Fruit fly (Drosophila melanogaster) whole organism, embryonic: ENCODE results near the gene cactin.

Source experiments
- Atf-2 ChIP-seq: fragments of 200-800 bp; sonication (Bioruptor generic); optimal IDR thresholded peaks from 2 replicates; lab custom pipeline; 2016; ENCODE audit warnings: missing biosample characterization, missing genetic modification characterization
- CG1024 ChIP-seq: fragments of 200-800 bp; sonication (Bioruptor generic); IDR thresholded peaks from 2 replicates; pipeline ENCODE4 v1.3.6; 2022; ENCODE audit warnings: missing biosample characterization, missing genetic modification characterization
- CG10565 ChIP-seq: fragments of 200-800 bp; sonication (Bioruptor generic); optimal IDR thresholded peaks from 3 replicates; lab custom pipeline; 2016; ENCODE audit warnings: missing biosample characterization, mild to moderate bottlenecking, missing genetic modification characterization
- CG11398 ChIP-seq: fragments of 200-800 bp; sonication (Bioruptor generic); optimal IDR thresholded peaks from 2 replicates; lab custom pipeline; 2016; ENCODE audit warnings: missing biosample characterization, missing genetic modification characterization
- CG15514 ChIP-seq: fragments of 200-800 bp; sonication (Bioruptor generic); optimal IDR thresholded peaks from 3 replicates; lab custom pipeline; 2017; ENCODE audit warnings: missing biosample characterization, missing genetic modification characterization, mild to moderate bottlenecking, moderate library complexity, missing genetic modification reagents
- CG17328 ChIP-seq: fragments of 200-800 bp; sonication (Bioruptor generic); IDR thresholded peaks from 2 replicates; pipeline ENCODE4 v1.3.6; 2022; ENCODE audit warnings: missing biosample characterization, missing genetic modification characterization
- CG17568 ChIP-seq: fragments of 200-800 bp; sonication (Bioruptor generic); optimal IDR thresholded peaks from 2 replicates; lab custom pipeline; 2018; ENCODE audit warnings: missing biosample characterization, mild to moderate bottlenecking, missing genetic modification characterization, moderate library complexity
- CG17829 ChIP-seq: fragments of 200-800 bp; optimal IDR thresholded peaks from 2 replicates; lab custom pipeline; 2019; ENCODE audit warnings: missing biosample characterization, mild to moderate bottlenecking, missing genetic modification characterization, moderate library complexity
- CG2120 ChIP-seq: fragments of 200-800 bp; sonication (Bioruptor generic); optimal IDR thresholded peaks from 3 replicates; lab custom pipeline; 2016; ENCODE audit warnings: missing biosample characterization, missing genetic modification characterization
- CG2202 ChIP-seq: fragments of 200-800 bp; sonication (Bioruptor generic); optimal IDR thresholded peaks from 2 replicates; lab custom pipeline; 2018; ENCODE audit warnings: missing biosample characterization, mild to moderate bottlenecking, missing genetic modification characterization
- CG30020 ChIP-seq: fragments of 200-800 bp; optimal IDR thresholded peaks from 2 replicates; lab custom pipeline; 2019; ENCODE audit warnings: missing biosample characterization, mild to moderate bottlenecking, missing genetic modification characterization, moderate library complexity
- CG3847 ChIP-seq: fragments of 200-800 bp; sonication (Bioruptor generic); IDR thresholded peaks from 2 replicates; pipeline ENCODE4 v1.3.6; 2022; ENCODE audit warnings: missing biosample characterization, missing genetic modification characterization
- CG42726 ChIP-seq: fragments of 200-800 bp; sonication (Bioruptor generic); IDR thresholded peaks from 2 replicates; pipeline ENCODE4 v1.3.6; 2022; ENCODE audit warnings: missing biosample characterization, missing genetic modification characterization; ENCODE audit not compliant: partially characterized antibody
- CG4282 ChIP-seq: fragments of 200-800 bp; sonication (Bioruptor generic); optimal IDR thresholded peaks from 2 replicates; lab custom pipeline; 2016; ENCODE audit warnings: missing biosample characterization, missing genetic modification characterization
- CG43689 ChIP-seq: fragments of 200-800 bp; sonication (Bioruptor generic); IDR thresholded peaks from 2 replicates; pipeline ENCODE4 v1.3.6; 2022; ENCODE audit warnings: missing biosample characterization, missing genetic modification characterization
- CG6272 ChIP-seq: fragments of 200-800 bp; sonication (Bioruptor generic); IDR thresholded peaks from 2 replicates; pipeline ENCODE4 v1.3.6; 2022; ENCODE audit warnings: missing biosample characterization, missing genetic modification characterization
- CG7745 ChIP-seq: fragments of 200-800 bp; sonication (Bioruptor generic); optimal IDR thresholded peaks from 2 replicates; lab custom pipeline; 2018; ENCODE audit warnings: missing biosample characterization, mild to moderate bottlenecking, missing genetic modification characterization, moderate library complexity
- Camta ChIP-seq: fragments of 200-800 bp; sonication (Bioruptor generic); optimal IDR thresholded peaks from 2 replicates; lab custom pipeline; 2016; ENCODE audit warnings: missing biosample characterization, missing genetic modification characterization
- Chrac-16 ChIP-seq: fragments of 200-800 bp; sonication (Bioruptor generic); optimal IDR thresholded peaks from 3 replicates; lab custom pipeline; 2016; ENCODE audit warnings: missing biosample characterization, missing genetic modification characterization
- D ChIP-seq, 2 experiments: fragments of 200-800 bp in 1 of 2; fragments of >200 bp in 1 of 2; sonication (Bioruptor generic) in 1 of 2; optimal IDR thresholded peaks; 2 replicates in 1 of 2; 3 replicates in 1 of 2; lab custom pipeline; 2017; ENCODE audit warnings: mild to moderate bottlenecking in 1 of 2, missing biosample characterization in 1 of 2, missing genetic modification characterization in 1 of 2, missing genetic modification reagents in 1 of 2
- Dfd ChIP-seq, 2 experiments: fragments of >200 bp; optimal IDR thresholded peaks; 2 replicates each; lab custom pipeline; 2017; ENCODE audit warnings: missing biosample characterization in 2 of 2, missing genetic modification characterization in 2 of 2
- Doc2 ChIP-seq: fragments of 200-800 bp; sonication (Bioruptor generic); IDR thresholded peaks from 2 replicates; pipeline ENCODE4 v1.3.6; 2022; ENCODE audit warnings: missing biosample characterization, missing genetic modification characterization
- Dp ChIP-seq: fragments of 200-800 bp; sonication (Bioruptor generic); optimal IDR thresholded peaks from 2 replicates; lab custom pipeline; 2018; ENCODE audit warnings: missing biosample characterization, mild to moderate bottlenecking, missing genetic modification characterization, moderate library complexity
- Elba2 ChIP-seq: fragments of 200-800 bp; sonication (Bioruptor generic); optimal IDR thresholded peaks from 3 replicates; lab custom pipeline; 2016; ENCODE audit warnings: missing biosample characterization, missing genetic modification characterization
- GATAe ChIP-seq: fragments of 200-800 bp; sonication (Bioruptor generic); conservative IDR thresholded peaks from 2 replicates; pipeline ENCODE4 v1.3.6; 2022; ENCODE audit warnings: missing biosample characterization, missing genetic modification characterization
- Gsc ChIP-seq: fragments of 200-800 bp; sonication (Bioruptor generic); IDR thresholded peaks from 2 replicates; pipeline ENCODE4 v1.3.6; 2022; ENCODE audit warnings: missing biosample characterization, missing genetic modification characterization
- H2.0 ChIP-seq: fragments of 200-800 bp; sonication (Bioruptor generic); IDR thresholded peaks from 2 replicates; pipeline ENCODE4 v1.3.6; 2022; ENCODE audit warnings: missing biosample characterization, missing genetic modification characterization
- HmgZ ChIP-seq: fragments of 200-800 bp; sonication (Bioruptor generic); optimal IDR thresholded peaks from 2 replicates; lab custom pipeline; 2018; ENCODE audit warnings: missing biosample characterization, mild to moderate bottlenecking, missing genetic modification characterization
- Hr51 ChIP-seq, 2 experiments: fragments of 200-800 bp; sonication (Bioruptor generic); optimal IDR thresholded peaks; 2 replicates in 1 of 2; 3 replicates in 1 of 2; lab custom pipeline; 2016 to 2018; ENCODE audit warnings: missing biosample characterization in 2 of 2, missing genetic modification characterization in 2 of 2, mild to moderate bottlenecking in 1 of 2, moderate library complexity in 1 of 2
- Hsf ChIP-seq: fragments of 200-800 bp; sonication (Bioruptor generic); optimal IDR thresholded peaks from 3 replicates; lab custom pipeline; 2016; ENCODE audit warnings: missing biosample characterization, missing genetic modification characterization
- NFAT ChIP-seq: fragments of 200-800 bp; sonication (Bioruptor generic); IDR thresholded peaks from 2 replicates; pipeline ENCODE4 v1.3.6; 2022; ENCODE audit warnings: missing biosample characterization, missing genetic modification characterization
- Rx ChIP-seq: fragments of 200-800 bp; sonication (Bioruptor generic); IDR thresholded peaks from 2 replicates; pipeline ENCODE4 v1.3.6; 2022; ENCODE audit warnings: missing biosample characterization, missing genetic modification characterization
- Six4 ChIP-seq: fragments of 200-800 bp; sonication (Bioruptor generic); optimal IDR thresholded peaks from 2 replicates; lab custom pipeline; 2016; ENCODE audit warnings: missing biosample characterization, missing genetic modification characterization
- Sox102F ChIP-seq: fragments of 200-800 bp; sonication (Bioruptor generic); optimal IDR thresholded peaks from 2 replicates; lab custom pipeline; 2018; ENCODE audit warnings: missing biosample characterization, mild to moderate bottlenecking, missing genetic modification characterization, moderate library complexity
- Tbp ChIP-seq: fragments of >200 bp; optimal IDR thresholded peaks from 2 replicates; lab custom pipeline; 2018; ENCODE audit warnings: missing biosample characterization, missing genetic modification characterization
- ab ChIP-seq: fragments of 200-800 bp; sonication (Bioruptor generic); optimal IDR thresholded peaks from 2 replicates; lab custom pipeline; 2016; ENCODE audit warnings: missing biosample characterization, missing genetic modification characterization
- amos ChIP-seq: fragments of 200-800 bp; sonication (Bioruptor generic); IDR thresholded peaks from 2 replicates; pipeline ENCODE4 v1.3.6; 2022; ENCODE audit warnings: missing biosample characterization, missing genetic modification characterization; ENCODE audit not compliant: partially characterized antibody
- ap ChIP-seq: fragments of 200-800 bp; sonication (Bioruptor generic); IDR thresholded peaks from 2 replicates; pipeline ENCODE4 v1.3.6; 2022; ENCODE audit warnings: missing biosample characterization, missing genetic modification characterization
- cas ChIP-seq: fragments of 200-800 bp; sonication (Bioruptor generic); IDR thresholded peaks from 2 replicates; pipeline ENCODE4 v1.3.6; 2022; ENCODE audit warnings: missing biosample characterization, missing genetic modification characterization
- dati ChIP-seq: fragments of 200-800 bp; sonication (Bioruptor generic); IDR thresholded peaks from 2 replicates; pipeline ENCODE4 v1.3.6; 2022; ENCODE audit warnings: missing biosample characterization, missing genetic modification characterization
- disco-r ChIP-seq: fragments of 200-800 bp; sonication (Bioruptor generic); optimal IDR thresholded peaks from 2 replicates; lab custom pipeline; 2016; ENCODE audit warnings: missing biosample characterization, missing genetic modification characterization
- esg ChIP-seq: fragments of 200-800 bp; sonication (Bioruptor generic); conservative IDR thresholded peaks from 2 replicates; pipeline ENCODE4 v1.3.6; 2022; ENCODE audit warnings: missing biosample characterization, missing genetic modification characterization
- ewg ChIP-seq: fragments of 200-800 bp; sonication (Bioruptor generic); optimal IDR thresholded peaks from 3 replicates; lab custom pipeline; 2017; ENCODE audit warnings: mild to moderate bottlenecking, missing biosample characterization, missing genetic modification reagents, missing genetic modification characterization
- fu2 ChIP-seq: fragments of 200-800 bp; sonication (Bioruptor generic); optimal IDR thresholded peaks from 2 replicates; lab custom pipeline; 2016; ENCODE audit warnings: missing biosample characterization, missing genetic modification characterization
- hbn ChIP-seq: fragments of 200-800 bp; sonication (Bioruptor generic); IDR thresholded peaks from 2 replicates; pipeline ENCODE4 v1.3.6; 2022; ENCODE audit warnings: missing biosample characterization, missing genetic modification characterization; ENCODE audit not compliant: partially characterized antibody
- mam ChIP-seq: fragments of 200-800 bp; sonication (Bioruptor generic); optimal IDR thresholded peaks from 3 replicates; lab custom pipeline; 2016; ENCODE audit warnings: missing biosample characterization, missing genetic modification characterization
- onecut ChIP-seq: fragments of 200-800 bp; sonication (Bioruptor generic); IDR thresholded peaks from 2 replicates; pipeline ENCODE4 v1.3.6; 2022; ENCODE audit warnings: missing biosample characterization, missing genetic modification characterization
- rib ChIP-seq: fragments of 200-800 bp; sonication (Bioruptor generic); IDR thresholded peaks from 2 replicates; pipeline ENCODE4 v1.3.6; 2022; ENCODE audit warnings: missing biosample characterization, missing genetic modification characterization
- row ChIP-seq: fragments of 200-800 bp; sonication (Bioruptor generic); IDR thresholded peaks from 3 replicates; pipeline ENCODE4 v1.3.6; 2022; ENCODE audit warnings: missing biosample characterization, missing genetic modification characterization

cactin gene

dm6 chrX:20394066-20394913 is 29.6 kb upstream of the cactin start, which contains the start of gene HERC2 (continued):
- no peak for TF ChIP-seq CG11398 (GFP tag; lab: Kevin White, UChicago)
- TF ChIP-seq Chrac-16 (GFP tag; lab: Kevin White, UChicago), result peak; percentile 51
- no peak for TF ChIP-seq Six4 (GFP tag; lab: Kevin White, UChicago)
- no peak for TF ChIP-seq ab (GFP tag; lab: Kevin White, UChicago)
- no peak for TF ChIP-seq Tbp (GFP tag; lab: Kevin White, UChicago)
- TF ChIP-seq NFAT (GFP tag; lab: Robert Waterston, UW), result peak; percentile 81
- TF ChIP-seq disco-r (GFP tag; lab: Kevin White, UChicago), result peak; percentile 32
- TF ChIP-seq Atf-2 (GFP tag; lab: Kevin White, UChicago), result peak; percentile 57
- peak; percentile 56 for TF ChIP-seq fu2
- no peak for TF ChIP-seq Hr51 (GFP tag; optimal IDR thresholded peaks at IDR 0.05; lab: Kevin White, UChicago)
- TF ChIP-seq Rx (GFP tag; lab: Robert Waterston, UW), result no peak
- TF ChIP-seq CG17328 (GFP tag; lab: Robert Waterston, UW), result no peak
- no peak for TF ChIP-seq CG43689
- peak; percentile 12 for TF ChIP-seq CG15514 (GFP tag; lab: Kevin White, UChicago)
- TF ChIP-seq Camta (GFP tag; lab: Kevin White, UChicago), result no peak
- no peak; the same call in 1 of the 2 replicates for TF ChIP-seq esg (GFP tag; lab: Robert Waterston, UW)
- peak; percentile 35 for TF ChIP-seq HmgZ (tag; lab: Kevin White, UChicago)
- no peak for TF ChIP-seq CG17568 (GFP tag; lab: Kevin White, UChicago)
- TF ChIP-seq Sox102F (GFP tag; lab: Kevin White, UChicago), result no peak
- peak; percentile 12 for TF ChIP-seq Elba2
- TF ChIP-seq onecut (GFP tag; lab: Robert Waterston, UW), result no peak; the same call in 1 of the 2 replicates
- TF ChIP-seq CG2120, result peak; percentile 74
- no peak for TF ChIP-seq D (optimal IDR thresholded peaks at IDR 0.05; lab: Kevin White, UChicago)
- TF ChIP-seq D (GFP tag; optimal IDR thresholded peaks at IDR 0.05; lab: Kevin White, UChicago), result no peak
- TF ChIP-seq Gsc (GFP tag; lab: Robert Waterston, UW), result no peak
- TF ChIP-seq CG10565 (GFP tag; lab: Kevin White, UChicago), result no peak
- TF ChIP-seq mam (GFP tag; lab: Kevin White, UChicago), result peak; percentile 73
- TF ChIP-seq dati (GFP tag; lab: Robert Waterston, UW), result no peak
- peak; percentile 46 for TF ChIP-seq CG30020 (tag; lab: Kevin White, UChicago)
- 0 out of 2 replicates have a peak, but pooled peaks have one; percentile 31 for TF ChIP-seq ap (GFP tag; lab: Robert Waterston, UW)
- TF ChIP-seq CG1024 (GFP tag; lab: Robert Waterston, UW), result peak; percentile 55; the same call in 1 of the 2 replicates
- TF ChIP-seq cas, result peak; percentile 39; the same call in 1 of the 2 replicates
- no peak for TF ChIP-seq CG2202 (tag; lab: Kevin White, UChicago)
- TF ChIP-seq CG17829 (tag; lab: Kevin White, UChicago), result no peak
- TF ChIP-seq Dp (GFP tag; lab: Kevin White, UChicago), result peak; percentile 28
- no peak for TF ChIP-seq Dfd (GFP tag; optimal IDR thresholded peaks at IDR 0.05; lab: Kevin White, UChicago)
- TF ChIP-seq CG3847 (GFP tag; lab: Robert Waterston, UW), result peak; percentile 40; the same call in 1 of the 2 replicates
- TF ChIP-seq Doc2, result no peak
- no peak for TF ChIP-seq GATAe (GFP tag; lab: Robert Waterston, UW)
- no peak for TF ChIP-seq rib (GFP tag; lab: Robert Waterston, UW)
- TF ChIP-seq CG6272 (GFP tag; lab: Robert Waterston, UW), result peak; percentile 67
- peak; percentile 39; the same call in 1 of the 2 replicates for TF ChIP-seq H2.0 (GFP tag; lab: Robert Waterston, UW)
- no peak for TF ChIP-seq CG7745 (tag; lab: Kevin White, UChicago)
- peak; percentile 53 for TF ChIP-seq Hsf (GFP tag; lab: Kevin White, UChicago)
- TF ChIP-seq CG42726, result peak; percentile 87
- peak; percentile 93 for TF ChIP-seq amos (GFP tag; lab: Robert Waterston, UW)
- TF ChIP-seq CG4282 (GFP tag; lab: Kevin White, UChicago), result no peak
- TF ChIP-seq ewg (GFP tag; lab: Kevin White, UChicago), result no peak
- peak; percentile 72 for TF ChIP-seq row
- TF ChIP-seq hbn (GFP tag; lab: Robert Waterston, UW), result peak; percentile 82
